Fruit fly (Drosophila melanogaster) whole organism: Measurements from ENCODE around the gene CG15865.

Experiments used
- CG8478 ChIP-seq: fragments of >200 bp; optimal IDR thresholded peaks from 2 replicates; lab custom pipeline; 2018; ENCODE audit warnings: inconsistent platforms
- psq ChIP-seq: fragments of >200 bp; optimal IDR thresholded peaks from 2 replicates; lab custom pipeline; 2017

DNA sequence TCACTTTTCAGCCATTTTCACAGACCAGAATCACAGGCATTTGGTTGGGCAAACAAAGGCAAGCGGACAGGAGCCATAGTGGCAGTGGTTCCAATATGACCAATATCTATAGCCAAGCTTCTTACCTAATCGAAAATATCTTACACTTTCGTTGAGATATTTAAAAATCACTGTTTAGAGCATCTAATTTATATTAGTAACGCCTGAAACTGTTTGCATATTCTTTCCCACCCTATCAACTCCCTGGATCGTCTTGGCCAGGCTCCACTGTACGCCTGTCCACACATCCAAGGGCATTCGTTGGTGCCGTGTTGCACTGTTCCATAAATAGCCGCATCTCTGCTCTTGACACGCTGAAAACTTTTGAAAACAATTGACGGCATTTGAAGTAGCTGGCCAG lies 26.2 kb upstream of the CG15865 start:
- no peak for TF ChIP-seq CG8478
- TF ChIP-seq psq: no peak
